Fruit fly (Drosophila melanogaster): ENCODE results near the gene Myt1.

DNA sequence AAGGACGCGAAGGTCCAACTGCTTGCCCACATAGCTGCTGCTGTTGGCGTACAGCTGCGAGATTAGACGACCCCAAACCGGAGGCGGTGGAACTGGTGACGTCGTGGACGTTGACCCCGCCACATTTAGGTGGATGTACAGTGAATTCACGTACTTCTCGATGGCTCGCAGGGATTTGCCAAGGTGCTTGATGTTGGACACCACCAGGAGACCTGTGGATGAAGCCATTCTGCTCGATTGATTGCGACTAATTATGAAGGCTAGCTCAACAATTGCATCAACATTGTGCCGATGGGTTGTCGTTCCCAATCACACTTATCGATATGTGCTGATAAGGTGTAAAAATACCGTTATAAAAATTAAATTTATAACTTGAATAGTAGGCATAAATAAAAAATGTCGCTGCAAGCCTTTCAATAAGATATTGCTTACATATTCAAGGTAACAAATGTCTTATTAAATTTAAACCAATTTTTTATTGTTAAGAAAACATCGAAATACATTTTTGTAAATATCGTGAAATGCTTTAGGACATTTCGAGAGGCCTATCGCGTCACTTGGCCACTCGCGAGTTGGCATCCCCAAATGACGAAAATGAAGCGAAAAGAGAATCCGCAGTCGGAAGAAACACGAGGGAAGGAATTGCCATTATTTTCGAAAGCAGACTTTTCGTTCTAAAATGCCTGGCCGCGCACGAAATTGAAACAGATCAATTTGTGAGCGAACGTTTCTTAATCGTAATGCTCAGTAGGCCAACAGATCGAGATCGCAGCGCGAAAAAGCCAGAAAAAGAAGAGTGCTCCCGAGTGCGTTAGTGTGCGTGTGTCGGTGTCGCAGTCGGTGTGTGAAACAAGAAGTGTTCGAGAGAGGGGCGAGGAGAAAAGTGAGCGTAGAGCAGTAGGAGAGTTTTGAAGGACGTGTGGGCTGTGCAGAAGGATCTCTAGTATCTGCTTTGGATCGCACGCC, 10.6 kb downstream of the Myt1 start, which contains the start of the genes Ppat-Dpck and scny:
- TF ChIP-seq en (GFP tag; optimal IDR thresholded peaks at IDR 0.05) (no peak), CG10543 (GFP tag; optimal IDR thresholded peaks at IDR 0.05) (peak; percentile 65)

Measured in whole organism, embryonic.